Worm (Caenorhabditis elegans): ENCODE measurements around the gene mltn-3.

DNA sequence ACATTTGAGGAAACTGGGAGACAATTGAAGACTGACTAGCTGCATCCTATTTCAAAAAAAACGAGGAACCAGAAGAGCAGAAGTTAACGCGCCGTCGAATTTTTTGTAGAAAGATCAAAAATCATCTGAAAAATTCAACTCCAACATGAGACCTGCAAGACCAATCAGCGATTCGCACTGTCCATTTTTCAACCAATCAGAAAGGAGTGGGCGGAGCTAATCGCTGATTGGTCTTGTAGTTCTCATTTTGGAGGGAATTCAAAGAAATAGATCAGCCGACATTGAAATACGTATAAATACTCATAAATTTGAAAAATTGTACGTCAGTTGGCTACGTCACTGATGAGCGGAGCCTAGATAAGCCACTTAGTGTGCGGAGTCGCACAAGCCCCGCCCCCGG is 8.5 kb upstream of the mltn-3 start:
- TF ChIP-seq nhr-25 (tag; optimal IDR thresholded peaks at IDR 0.05) (no peak), nhr-237 (tag; optimal IDR thresholded peaks at IDR 0.05) (no peak), fkh-10 (GFP tag; optimal IDR thresholded peaks at IDR 0.05) (no peak), nhr-76 (tag; optimal IDR thresholded peaks at IDR 0.05) (no peak), zag-1 (tag; optimal IDR thresholded peaks at IDR 0.05) (no peak), elt-3 (tag; optimal IDR thresholded peaks at IDR 0.05) (no peak), pha-4 (tag; optimal IDR thresholded peaks at IDR 0.05) (no peak), snpc-4 (tag; optimal IDR thresholded peaks at IDR 0.05) (no peak)

All from whole organism, L3 larva.